Fruit fly (Drosophila melanogaster) whole organism, embryonic: ENCODE results near the gene ND-MNLL.

ENCODE experiments used
- ATbp ChIP-seq: fragments of 200-800 bp; sonication (Bioruptor generic); optimal IDR thresholded peaks from 2 replicates; lab custom pipeline; 2017; ENCODE audit warnings: missing biosample characterization, mild to moderate bottlenecking, missing genetic modification characterization, missing genetic modification reagents
- Abd-B ChIP-seq: fragments of 200-800 bp; sonication (Bioruptor generic); optimal IDR thresholded peaks from 2 replicates; lab custom pipeline; 2018; ENCODE audit warnings: missing biosample characterization, mild to moderate bottlenecking, missing genetic modification characterization, moderate library complexity
- B-H2 ChIP-seq: fragments of 200-800 bp; sonication (Bioruptor generic); optimal IDR thresholded peaks from 2 replicates; lab custom pipeline; 2018; ENCODE audit warnings: missing biosample characterization, mild to moderate bottlenecking, missing genetic modification characterization
- CG10209 ChIP-seq: fragments of 200-800 bp; sonication (Bioruptor generic); optimal IDR thresholded peaks from 3 replicates; lab custom pipeline; 2017; ENCODE audit warnings: missing biosample characterization, mild to moderate bottlenecking, missing genetic modification characterization, missing genetic modification reagents
- CG10462 ChIP-seq: fragments of 200-800 bp; sonication (Bioruptor generic); optimal IDR thresholded peaks from 2 replicates; lab custom pipeline; 2016; ENCODE audit warnings: missing biosample characterization, missing genetic modification characterization
- CG11085 ChIP-seq: fragments of 200-800 bp; sonication (Bioruptor generic); IDR thresholded peaks from 2 replicates; pipeline ENCODE4 v1.3.6; 2022; ENCODE audit warnings: missing biosample characterization, missing genetic modification characterization
- CG11398 ChIP-seq: fragments of 200-800 bp; sonication (Bioruptor generic); optimal IDR thresholded peaks from 2 replicates; lab custom pipeline; 2016; ENCODE audit warnings: missing biosample characterization, missing genetic modification characterization
- CG16779 ChIP-seq: fragments of 200-800 bp; sonication (Bioruptor generic); IDR thresholded peaks from 2 replicates; pipeline ENCODE4 v1.3.6; 2022; ENCODE audit warnings: missing biosample characterization, missing genetic modification characterization
- CG18764 ChIP-seq: fragments of 200-800 bp; sonication (Bioruptor generic); optimal IDR thresholded peaks from 3 replicates; lab custom pipeline; 2016; ENCODE audit warnings: missing biosample characterization, missing genetic modification characterization
- CG2120 ChIP-seq: fragments of 200-800 bp; sonication (Bioruptor generic); optimal IDR thresholded peaks from 3 replicates; lab custom pipeline; 2016; ENCODE audit warnings: missing biosample characterization, missing genetic modification characterization
- CG3838 ChIP-seq: fragments of 200-800 bp; sonication (Bioruptor generic); optimal IDR thresholded peaks from 3 replicates; lab custom pipeline; 2016; ENCODE audit warnings: missing biosample characterization, missing genetic modification characterization
- CG4404 ChIP-seq: fragments of 200-800 bp; sonication (Bioruptor generic); IDR thresholded peaks from 2 replicates; pipeline ENCODE4 v1.3.6; 2022; ENCODE audit warnings: missing biosample characterization, missing genetic modification characterization
- CG4854 ChIP-seq: fragments of 200-800 bp; sonication (Bioruptor generic); optimal IDR thresholded peaks from 2 replicates; lab custom pipeline; 2016; ENCODE audit warnings: missing biosample characterization, missing genetic modification characterization, inconsistent platforms
- CTCF ChIP-seq: fragments of 200-800 bp; sonication (Bioruptor generic); optimal IDR thresholded peaks from 2 replicates; lab custom pipeline; 2017; ENCODE audit warnings: missing biosample characterization, mild to moderate bottlenecking, missing genetic modification characterization, moderate library complexity
- CrebB ChIP-seq: fragments of 200-800 bp; sonication (Bioruptor generic); optimal IDR thresholded peaks from 3 replicates; lab custom pipeline; 2018; ENCODE audit warnings: missing biosample characterization, mild to moderate bottlenecking, missing genetic modification characterization
- Deaf1 ChIP-seq: fragments of 200-800 bp; optimal IDR thresholded peaks from 3 replicates; lab custom pipeline; 2019; ENCODE audit warnings: missing biosample characterization, mild to moderate bottlenecking, missing genetic modification characterization, moderate library complexity
- Dek ChIP-seq: fragments of 200-800 bp; sonication (Bioruptor generic); optimal IDR thresholded peaks from 3 replicates; lab custom pipeline; 2019; ENCODE audit warnings: missing biosample characterization, mild to moderate bottlenecking, missing genetic modification characterization, moderate library complexity
- Eip74EF ChIP-seq, 2 experiments: fragments of 200-800 bp in 1 of 2; fragments of >200 bp in 1 of 2; sonication (Bioruptor generic) in 1 of 2; optimal IDR thresholded peaks; 2 replicates each; lab custom pipeline; 2017 to 2019; ENCODE audit warnings: missing biosample characterization in 2 of 2, missing genetic modification characterization in 2 of 2, mild to moderate bottlenecking in 1 of 2, moderate library complexity in 1 of 2
- Gsc ChIP-seq: fragments of 200-800 bp; sonication (Bioruptor generic); IDR thresholded peaks from 2 replicates; pipeline ENCODE4 v1.3.6; 2022; ENCODE audit warnings: missing biosample characterization, missing genetic modification characterization
- HLH4C ChIP-seq: fragments of 200-800 bp; sonication (Bioruptor generic); IDR thresholded peaks from 3 replicates; pipeline ENCODE4 v1.3.6; 2022; ENCODE audit warnings: missing biosample characterization, missing genetic modification characterization; ENCODE audit not compliant: partially characterized antibody
- Hand ChIP-seq: fragments of 200-800 bp; sonication (Bioruptor generic); optimal IDR thresholded peaks from 2 replicates; lab custom pipeline; 2017; ENCODE audit warnings: mild to moderate bottlenecking, missing biosample characterization, missing genetic modification reagents, missing genetic modification characterization
- Jarid2 ChIP-seq: fragments of 200-800 bp; sonication (Bioruptor generic); optimal IDR thresholded peaks from 3 replicates; lab custom pipeline; 2017; ENCODE audit warnings: mild to moderate bottlenecking, missing biosample characterization, missing genetic modification reagents, missing genetic modification characterization
- Lhr ChIP-seq: fragments of 200-800 bp; sonication (Bioruptor generic); optimal IDR thresholded peaks from 3 replicates; lab custom pipeline; 2017; ENCODE audit warnings: mild to moderate bottlenecking, missing biosample characterization, missing genetic modification reagents, missing genetic modification characterization
- MTF-1 ChIP-seq: fragments of 200-800 bp; sonication (Bioruptor generic); optimal IDR thresholded peaks from 2 replicates; lab custom pipeline; 2018; ENCODE audit warnings: missing biosample characterization, mild to moderate bottlenecking, missing genetic modification characterization, borderline replicate concordance
- NC2β ChIP-seq: fragments of 200-800 bp; sonication (Bioruptor generic); optimal IDR thresholded peaks from 2 replicates; lab custom pipeline; 2016; ENCODE audit warnings: missing biosample characterization, missing genetic modification characterization
- Oaz ChIP-seq: fragments of 200-800 bp; sonication (Bioruptor generic); IDR thresholded peaks from 2 replicates; pipeline ENCODE4 v1.3.6; 2022; ENCODE audit warnings: missing biosample characterization, missing genetic modification characterization
- Rx ChIP-seq: fragments of 200-800 bp; sonication (Bioruptor generic); IDR thresholded peaks from 2 replicates; pipeline ENCODE4 v1.3.6; 2022; ENCODE audit warnings: missing biosample characterization, missing genetic modification characterization
- Scr ChIP-seq: fragments of 200-800 bp; sonication (Bioruptor generic); IDR thresholded peaks from 2 replicates; pipeline ENCODE4 v1.3.6; 2022; ENCODE audit warnings: missing biosample characterization, missing genetic modification characterization; ENCODE audit not compliant: partially characterized antibody
- Sin3A ChIP-seq: fragments of >200 bp; optimal IDR thresholded peaks from 2 replicates; lab custom pipeline; 2018
- Spps ChIP-seq: fragments of 200-800 bp; sonication (Bioruptor generic); optimal IDR thresholded peaks from 2 replicates; lab custom pipeline; 2018; ENCODE audit warnings: missing biosample characterization, mild to moderate bottlenecking, missing genetic modification characterization
- btn ChIP-seq: fragments of 200-800 bp; sonication (Bioruptor generic); optimal IDR thresholded peaks from 2 replicates; lab custom pipeline; 2016; ENCODE audit warnings: missing biosample characterization, missing genetic modification characterization
- chinmo ChIP-seq: fragments of 200-800 bp; sonication (Bioruptor generic); IDR thresholded peaks from 4 replicates; pipeline ENCODE4 v1.3.6; 2022; ENCODE audit warnings: missing biosample characterization, missing genetic modification characterization; ENCODE audit not compliant: partially characterized antibody
- fru ChIP-seq: fragments of >200 bp; optimal IDR thresholded peaks from 2 replicates; lab custom pipeline; 2017
- gce ChIP-seq: fragments of 200-800 bp; sonication (Bioruptor generic); IDR thresholded peaks from 3 replicates; pipeline ENCODE4 v1.3.6; 2022; ENCODE audit warnings: missing biosample characterization, missing genetic modification characterization
- gro ChIP-seq: fragments of 200-800 bp; sonication (Bioruptor generic); optimal IDR thresholded peaks from 2 replicates; lab custom pipeline; 2016; ENCODE audit warnings: missing biosample characterization, missing genetic modification characterization
- hb ChIP-seq: fragments of 200-800 bp; sonication (Bioruptor generic); IDR thresholded peaks from 3 replicates; pipeline ENCODE4 v1.3.6; 2022; ENCODE audit warnings: missing biosample characterization, missing genetic modification characterization; ENCODE audit not compliant: partially characterized antibody
- kah ChIP-seq: fragments of 200-800 bp; sonication (Bioruptor generic); optimal IDR thresholded peaks from 2 replicates; lab custom pipeline; 2018; ENCODE audit warnings: missing biosample characterization, mild to moderate bottlenecking, missing genetic modification characterization
- luna ChIP-seq: fragments of 200-800 bp; sonication (Bioruptor generic); optimal IDR thresholded peaks from 2 replicates; lab custom pipeline; 2016; ENCODE audit warnings: missing biosample characterization, missing genetic modification characterization
- pfk ChIP-seq: fragments of 200-800 bp; sonication (Bioruptor generic); optimal IDR thresholded peaks from 2 replicates; lab custom pipeline; 2018; ENCODE audit warnings: missing biosample characterization, mild to moderate bottlenecking, missing genetic modification characterization, moderate library complexity
- phol ChIP-seq: fragments of 200-800 bp; sonication (Bioruptor generic); optimal IDR thresholded peaks from 3 replicates; lab custom pipeline; 2018; ENCODE audit warnings: missing biosample characterization, mild to moderate bottlenecking, missing genetic modification characterization, moderate library complexity
- psq ChIP-seq: fragments of 200-800 bp; sonication (Bioruptor generic); optimal IDR thresholded peaks from 2 replicates; lab custom pipeline; 2017; ENCODE audit warnings: missing biosample characterization, missing genetic modification characterization
- pzg ChIP-seq: fragments of 200-800 bp; sonication (Bioruptor generic); optimal IDR thresholded peaks from 3 replicates; lab custom pipeline; 2018; ENCODE audit warnings: missing biosample characterization, mild to moderate bottlenecking, missing genetic modification characterization, moderate library complexity
- run ChIP-seq: fragments of 200-800 bp; sonication (Bioruptor generic); optimal IDR thresholded peaks from 3 replicates; lab custom pipeline; 2018; ENCODE audit warnings: missing biosample characterization, mild to moderate bottlenecking, missing genetic modification characterization
- shn ChIP-seq: fragments of 200-800 bp; sonication (Bioruptor generic); optimal IDR thresholded peaks from 3 replicates; lab custom pipeline; 2016; ENCODE audit warnings: missing biosample characterization, missing genetic modification characterization
- so ChIP-seq: fragments of 200-800 bp; sonication (Bioruptor generic); IDR thresholded peaks from 3 replicates; pipeline ENCODE4 v1.3.6; 2022; ENCODE audit warnings: missing biosample characterization, missing genetic modification characterization
- sug ChIP-seq: fragments of 200-800 bp; optimal IDR thresholded peaks from 2 replicates; lab custom pipeline; 2019; ENCODE audit warnings: missing biosample characterization, mild to moderate bottlenecking, missing genetic modification characterization, moderate library complexity
- unpg ChIP-seq: fragments of 200-800 bp; sonication (Bioruptor generic); optimal IDR thresholded peaks from 3 replicates; lab custom pipeline; 2018; ENCODE audit warnings: missing biosample characterization, mild to moderate bottlenecking, missing genetic modification characterization, moderate library complexity
- vnd ChIP-seq: fragments of 200-800 bp; sonication (Bioruptor generic); IDR thresholded peaks from 3 replicates; pipeline ENCODE4 v1.3.6; 2022; ENCODE audit warnings: missing biosample characterization, missing genetic modification characterization; ENCODE audit not compliant: partially characterized antibody
- wor ChIP-seq: fragments of 200-800 bp; sonication (Bioruptor generic); IDR thresholded peaks from 2 replicates; pipeline ENCODE4 v1.3.6; 2022; ENCODE audit warnings: missing biosample characterization, missing genetic modification characterization
- zfh2 ChIP-seq: fragments of 200-800 bp; sonication (Bioruptor generic); optimal IDR thresholded peaks from 2 replicates; lab custom pipeline; 2016; ENCODE audit warnings: missing biosample characterization, missing genetic modification characterization

ND-MNLL gene

dm6 chrX:7920081-7920688 is 26.6 kb upstream of the ND-MNLL start, which contains the start of the genes hdm and Ykt6 (continued):
- TF ChIP-seq CG16779 (GFP tag; lab: Robert Waterston, UW), result peak; percentile 56; the same call in 1 of the 2 replicates
- peak; percentile 52 for TF ChIP-seq Lhr (GFP tag; lab: Kevin White, UChicago)
- TF ChIP-seq btn (GFP tag; lab: Kevin White, UChicago), result peak; percentile 23
- TF ChIP-seq so, result peak; percentile 84
- TF ChIP-seq unpg, result no peak
- TF ChIP-seq psq (GFP tag; lab: Kevin White, UChicago), result peak; percentile 43
- peak; percentile 83 for TF ChIP-seq shn
- peak; percentile 65 for TF ChIP-seq Sin3A (lab: Kevin White, UChicago)
- peak; percentile 59 for TF ChIP-seq Dek (tag; lab: Kevin White, UChicago)
- TF ChIP-seq CG4404 (GFP tag; lab: Robert Waterston, UW), result peak; percentile 79
- 0 out of 2 replicates have a peak, but pooled peaks have one; percentile 40 for TF ChIP-seq Oaz (GFP tag; lab: Robert Waterston, UW)
- TF ChIP-seq NC2β, result peak; percentile 81
- TF ChIP-seq vnd (GFP tag; lab: Robert Waterston, UW), result peak; percentile 96
- TF ChIP-seq fru (lab: Kevin White, UChicago), result no peak
- TF ChIP-seq CG2120 (GFP tag; lab: Kevin White, UChicago), result peak; percentile 89
- peak; percentile 82 for TF ChIP-seq pzg
- peak; percentile 60 for TF ChIP-seq Deaf1 (tag; lab: Kevin White, UChicago)
- TF ChIP-seq Jarid2 (GFP tag; lab: Kevin White, UChicago), result no peak
- TF ChIP-seq CTCF, result peak; percentile 24
- TF ChIP-seq HLH4C (GFP tag; lab: Robert Waterston, UW), result peak; percentile 95
- TF ChIP-seq Rx (GFP tag; lab: Robert Waterston, UW), result peak; percentile 72
- TF ChIP-seq B-H2 (GFP tag; lab: Kevin White, UChicago), result peak; percentile 83
- TF ChIP-seq zfh2 (GFP tag; lab: Kevin White, UChicago), result peak; percentile 83
- no peak for TF ChIP-seq CG3838 (GFP tag; lab: Kevin White, UChicago)
- TF ChIP-seq Spps, result peak; percentile 70
- TF ChIP-seq CG11085 (GFP tag; lab: Robert Waterston, UW), result peak; percentile 68
- TF ChIP-seq CG18764 (GFP tag; lab: Kevin White, UChicago), result peak; percentile 70
- peak; percentile 68 for TF ChIP-seq CG10462 (GFP tag; lab: Kevin White, UChicago)
- TF ChIP-seq chinmo (GFP tag; lab: Robert Waterston, UW), result peak; percentile 87; the same call in 3 of the 4 replicates
- TF ChIP-seq CG10209 (GFP tag; lab: Kevin White, UChicago), result peak; percentile 75
- TF ChIP-seq gro (GFP tag; lab: Kevin White, UChicago), result peak; percentile 86
- TF ChIP-seq CrebB, result peak; percentile 59
- peak; percentile 72 for TF ChIP-seq sug (tag; lab: Kevin White, UChicago)
- TF ChIP-seq MTF-1, result no peak
- TF ChIP-seq wor (GFP tag; lab: Robert Waterston, UW), result peak; percentile 62
- TF ChIP-seq Scr (GFP tag; lab: Robert Waterston, UW), result peak; percentile 97
- peak; percentile 77 for TF ChIP-seq phol (tag; lab: Kevin White, UChicago)
- peak; percentile 47; the same call in 1 of the 2 replicates for TF ChIP-seq Gsc (GFP tag; lab: Robert Waterston, UW)
- no peak for TF ChIP-seq ATbp
- TF ChIP-seq Abd-B, result no peak
- no peak for TF ChIP-seq run (tag; lab: Kevin White, UChicago)
- peak; percentile 73 for TF ChIP-seq CG11398 (GFP tag; lab: Kevin White, UChicago)
- TF ChIP-seq hb (GFP tag; lab: Robert Waterston, UW), result peak; percentile 92
- TF ChIP-seq gce (GFP tag; lab: Robert Waterston, UW), result no peak
- TF ChIP-seq CG4854 (GFP tag; lab: Kevin White, UChicago), result peak; percentile 28
- peak; percentile 38 for TF ChIP-seq luna (GFP tag; lab: Kevin White, UChicago)
- TF ChIP-seq Hand (GFP tag; lab: Kevin White, UChicago), result no peak
- TF ChIP-seq Eip74EF (GFP tag; optimal IDR thresholded peaks at IDR 0.05; lab: Kevin White, UChicago), result no peak
- no peak for TF ChIP-seq kah (GFP tag; lab: Kevin White, UChicago)
- peak; percentile 17 for TF ChIP-seq pfk (GFP tag; lab: Kevin White, UChicago)
